Fruit fly (Drosophila melanogaster): Measurements from ENCODE around the gene CG31106.

The CG31106 gene

dm6 chr3R:25193726-25194204 lies 22.3 kb upstream of the CG31106 start, which contains the start of gene lobo (continued):
- TF ChIP-seq Atf3 (GFP tag; optimal IDR thresholded peaks at IDR 0.05) (peak; percentile 30), Side (GFP tag; optimal IDR thresholded peaks at IDR 0.05) (peak; percentile 70), CG30431 (GFP tag; optimal IDR thresholded peaks at IDR 0.05) (peak; percentile 36), ranshi (GFP tag; IDR thresholded peaks at IDR 0.05) (no peak), dm (GFP tag; optimal IDR thresholded peaks at IDR 0.05) (peak; percentile 54), wor (GFP tag; IDR thresholded peaks at IDR 0.05) (0 out of 2 replicates have a peak, but pooled peaks have one; percentile 21), pita (GFP tag; optimal IDR thresholded peaks at IDR 0.05) (peak; percentile 83), repo (GFP tag; optimal IDR thresholded peaks at IDR 0.05) (no peak), insv (GFP tag; optimal IDR thresholded peaks at IDR 0.05) (peak; percentile 90 to 99), gcm (GFP tag; optimal IDR thresholded peaks at IDR 0.05) (peak; percentile 30), CG11093 (GFP tag; IDR thresholded peaks at IDR 0.05) (no peak), CG10147 (GFP tag; optimal IDR thresholded peaks at IDR 0.05) (peak; percentile 49), Ssrp (tag; optimal IDR thresholded peaks at IDR 0.05) (peak; percentile 48), mirr (GFP tag; optimal IDR thresholded peaks at IDR 0.05) (peak; percentile 45), CG10321 (GFP tag; IDR thresholded peaks at IDR 0.05) (peak; percentile 44; the same call in 1 of the 2 replicates), CG30020 (tag; optimal IDR thresholded peaks at IDR 0.05) (no peak), CG31388 (GFP tag; optimal IDR thresholded peaks at IDR 0.05) (no peak), Vsx1 (GFP tag; optimal IDR thresholded peaks at IDR 0.05) (peak; percentile 34), CG10654 (GFP tag; optimal IDR thresholded peaks at IDR 0.05) (peak; percentile 58), Sox102F (GFP tag; optimal IDR thresholded peaks at IDR 0.05) (no peak), CG3995 (GFP tag; optimal IDR thresholded peaks at IDR 0.05) (peak; percentile 39), NFAT (GFP tag; IDR thresholded peaks at IDR 0.05) (peak; percentile 77), Dbx (GFP tag; IDR thresholded peaks at IDR 0.05) (0 out of 3 replicates have a peak, but pooled peaks have one; percentile 42), MESR4 (GFP tag; optimal IDR thresholded peaks at IDR 0.05) (no peak), CG7786 (GFP tag; optimal IDR thresholded peaks at IDR 0.05) (peak; percentile 37), PHDP (tag; optimal IDR thresholded peaks at IDR 0.05) (peak; percentile 73), kah (GFP tag; optimal IDR thresholded peaks at IDR 0.05) (no peak), CG2202 (tag; optimal IDR thresholded peaks at IDR 0.05) (peak; percentile 47), Dip3 (GFP tag; optimal IDR thresholded peaks at IDR 0.05) (peak; percentile 48), CG1792 (GFP tag; optimal IDR thresholded peaks at IDR 0.05) (no peak), CG31365 (tag; optimal IDR thresholded peaks at IDR 0.05) (peak; percentile 98), ro (GFP tag; IDR thresholded peaks at IDR 0.05) (no peak), CG17802 (tag; optimal IDR thresholded peaks at IDR 0.05) (peak; percentile 34), bowl (GFP tag; IDR thresholded peaks at IDR 0.05) (no peak), CG2199 (GFP tag; IDR thresholded peaks at IDR 0.05) (peak; percentile 90), HHEX (GFP tag; optimal IDR thresholded peaks at IDR 0.05) (peak; percentile 62), Bteb2 (GFP tag; optimal IDR thresholded peaks at IDR 0.05) (peak; percentile 35), CG34224 (GFP tag; IDR thresholded peaks at IDR 0.05; ENCODE audit: partially characterized antibody) (no peak), stwl (tag; optimal IDR thresholded peaks at IDR 0.05) (peak; percentile 83), CG10565 (GFP tag; optimal IDR thresholded peaks at IDR 0.05) (no peak), Adf1 (GFP tag; IDR thresholded peaks at IDR 0.05) (peak; percentile 48), Xrp1 (GFP tag; IDR thresholded peaks at IDR 0.05) (no peak), CG11247 (GFP tag; IDR thresholded peaks at IDR 0.05) (peak; percentile 39; the same call in 1 of the 2 replicates), sens-2 (GFP tag; IDR thresholded peaks at IDR 0.05) (peak; percentile 75), cwo (GFP tag; optimal IDR thresholded peaks at IDR 0.05) (no peak), CG1603 (tag; optimal IDR thresholded peaks at IDR 0.05) (peak; percentile 74), CG14441 (GFP tag; IDR thresholded peaks at IDR 0.05) (peak; percentile 45), CG1647 (GFP tag; optimal IDR thresholded peaks at IDR 0.05) (no peak), CG9727 (GFP tag; optimal IDR thresholded peaks at IDR 0.05) (peak; percentile 31), Opbp (GFP tag; IDR thresholded peaks at IDR 0.05; ENCODE audit: partially characterized antibody) (no peak), CG6765 (GFP tag; optimal IDR thresholded peaks at IDR 0.05) (no peak)

Data from whole organism, embryonic.